Fruit fly (Drosophila melanogaster) whole organism: Measurements from ENCODE around the gene Zir.

ENCODE experiments used
- CG8478 ChIP-seq: fragments of >200 bp; optimal IDR thresholded peaks from 2 replicates; lab custom pipeline; 2018; ENCODE audit warnings: inconsistent platforms
- EcR ChIP-seq, 2 experiments: fragments of >200 bp; optimal IDR thresholded peaks; 2 replicates each; lab custom pipeline; 2017; ENCODE audit warnings: missing biosample characterization in 2 of 2, missing genetic modification characterization in 2 of 2, missing genetic modification reagents in 2 of 2
- pan ChIP-seq: fragments of >200 bp; optimal IDR thresholded peaks from 2 replicates; lab custom pipeline; 2017
- psq ChIP-seq: fragments of >200 bp; optimal IDR thresholded peaks from 2 replicates; lab custom pipeline; 2017
- usp ChIP-seq: fragments of >200 bp; optimal IDR thresholded peaks from 2 replicates; lab custom pipeline; 2017; ENCODE audit warnings: missing biosample characterization, missing genetic modification characterization, mixed read lengths

DNA sequence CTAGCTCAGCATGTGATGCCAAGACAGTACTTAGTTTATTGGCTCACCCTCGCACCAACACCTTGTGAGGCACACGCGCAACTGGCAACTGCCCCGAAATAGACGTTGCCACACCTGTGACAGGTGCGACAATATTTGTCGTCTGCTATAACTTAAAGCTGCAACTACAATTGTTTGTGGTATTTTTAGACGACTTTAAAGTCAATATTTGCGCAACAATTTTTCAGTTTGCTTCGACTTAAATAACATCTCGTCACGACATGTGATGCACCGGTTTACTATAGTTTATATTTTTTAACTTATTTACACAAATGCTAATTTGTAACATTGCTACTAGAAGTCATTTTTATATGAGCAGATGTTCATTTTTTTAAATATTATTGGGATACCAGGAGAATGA, 13.3 kb upstream of the Zir start:
- TF ChIP-seq usp (GFP tag; lab: Kevin White, UChicago) (no peak), pan (no peak), psq (lab: Kevin White, UChicago) (no peak), CG8478 (lab: Kevin White, UChicago) (no peak), EcR (GFP tag; optimal IDR thresholded peaks at IDR 0.05; lab: Kevin White, UChicago) (no peak)
